Worm (Caenorhabditis elegans) whole organism, L3 larva: ENCODE measurements around the gene igeg-2.

Source experiments
- aly-2 ChIP-seq: fragments of 150-350 bp; optimal IDR thresholded peaks from 2 replicates; lab custom pipeline; 2014; ENCODE audit warnings: missing biosample characterization, missing genetic modification characterization
- elt-1 ChIP-seq: fragments of 150-350 bp; optimal IDR thresholded peaks from 2 replicates; lab custom pipeline; 2014; ENCODE audit warnings: missing biosample characterization, missing genetic modification characterization
- elt-2 ChIP-seq: sonication (generic microtip); optimal IDR thresholded peaks from 2 replicates; lab custom pipeline; 2016; ENCODE audit warnings: missing genetic modification reagents, mild to moderate bottlenecking, missing genetic modification characterization, missing compliant biosample characterization
- fkh-2 ChIP-seq: fragments of 150-350 bp; optimal IDR thresholded peaks from 2 replicates; lab custom pipeline; 2014; ENCODE audit warnings: missing biosample characterization, missing genetic modification reagents, missing genetic modification characterization
- pha-4 ChIP-seq: fragments of 150-350 bp; optimal IDR thresholded peaks from 2 replicates; lab custom pipeline; 2014; ENCODE audit warnings: missing biosample characterization, missing genetic modification reagents, missing genetic modification characterization

- no peak for TF ChIP-seq aly-2 (tag; lab: Kevin White, UChicago)
- no peak for TF ChIP-seq elt-2 (tag; lab: Kevin White, UChicago)
- no peak for TF ChIP-seq fkh-2
- peak; percentile 32 for TF ChIP-seq pha-4 (tag; lab: Kevin White, UChicago)
- no peak for TF ChIP-seq elt-1 (tag; lab: Kevin White, UChicago)
Observed at ce11 chrX:11472407-11472806, 26.0 kb upstream of the igeg-2 start.
